Worm (Caenorhabditis elegans): ENCODE data around the gene nspb-1.

nspb-1 gene

DNA sequence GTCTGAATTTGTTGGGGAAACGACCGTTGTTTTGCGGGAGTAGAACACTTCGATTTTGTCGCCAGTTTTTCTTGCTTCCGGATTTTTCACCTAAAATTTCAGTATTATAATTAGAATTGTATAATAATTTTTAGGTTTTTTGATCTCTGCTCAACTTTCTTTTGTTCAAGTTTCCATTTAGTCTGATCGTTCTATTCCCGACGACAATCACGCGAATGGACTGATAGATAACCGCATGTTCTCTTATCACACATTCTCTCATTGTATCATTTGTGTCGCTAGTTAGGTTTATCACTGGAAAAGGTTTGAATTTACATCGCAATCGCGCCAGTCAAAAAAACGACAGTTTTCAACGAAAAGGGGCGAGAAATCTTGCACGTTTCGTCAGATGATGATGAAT, 36.0 kb downstream of the nspb-1 start:
- TF ChIP-seq sma-3 (GFP tag; optimal IDR thresholded peaks at IDR 0.05) (peak; percentile 26), blmp-1 (tag; optimal IDR thresholded peaks at IDR 0.05; ENCODE audit: insufficient read depth) (no peak), lsy-2 (tag; optimal IDR thresholded peaks at IDR 0.05) (peak in 1 of 2 experiments; percentile 17), crh-2 (tag; optimal IDR thresholded peaks at IDR 0.05) (peak; percentile 47), gmeb-1 (tag; optimal IDR thresholded peaks at IDR 0.05) (peak; percentile 23), ceh-82 (tag; optimal IDR thresholded peaks at IDR 0.05) (no peak), sma-9 (GFP tag; optimal IDR thresholded peaks at IDR 0.05) (peak; percentile 83), sma-9 (tag; optimal IDR thresholded peaks at IDR 0.05) (no peak), nhr-129 (tag; optimal IDR thresholded peaks at IDR 0.05) (peak; percentile 7), nhr-21 (tag; optimal IDR thresholded peaks at IDR 0.05) (peak; percentile 15), fos-1 (tag; optimal IDR thresholded peaks at IDR 0.05) (peak; percentile 97), Y55F3AM.14 (GFP tag; optimal IDR thresholded peaks at IDR 0.05) (no peak), sem-4 (tag; optimal IDR thresholded peaks at IDR 0.05) (no peak)

DNA sequence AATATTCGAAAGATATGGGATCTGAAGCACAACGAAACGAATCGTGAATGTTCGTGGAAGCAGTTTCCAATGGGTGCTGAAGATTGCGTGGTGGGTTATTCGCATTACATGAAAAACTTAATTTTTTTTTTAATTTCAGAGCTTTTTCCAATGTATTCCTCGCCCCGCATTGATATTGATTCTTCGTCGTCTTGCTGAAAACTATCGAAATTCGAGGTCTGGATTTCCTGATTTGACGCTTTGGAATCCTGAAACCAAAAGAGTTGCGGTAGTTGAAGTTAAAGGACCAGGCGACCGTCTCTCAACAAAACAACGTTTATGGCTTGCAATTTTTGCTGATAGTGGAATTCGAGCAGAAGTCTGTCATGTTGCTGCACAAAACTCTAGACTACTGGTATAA, 38.9 kb downstream of the nspb-1 start:
- TF ChIP-seq ama-1 (optimal IDR thresholded peaks at IDR 0.05): no peak
- no peak for TF ChIP-seq unc-62 (GFP tag; optimal IDR thresholded peaks at IDR 0.05)
- TF ChIP-seq lsy-2 (tag; optimal IDR thresholded peaks at IDR 0.05): no peak
- no peak for TF ChIP-seq egl-27 (tag; optimal IDR thresholded peaks at IDR 0.05)
- TF ChIP-seq lin-39 (tag; optimal IDR thresholded peaks at IDR 0.05): no peak
- no peak for TF ChIP-seq aly-2 (tag; optimal IDR thresholded peaks at IDR 0.05)
- no peak for TF ChIP-seq zag-1 (tag; optimal IDR thresholded peaks at IDR 0.05)
- TF ChIP-seq ztf-4 (tag; optimal IDR thresholded peaks at IDR 0.05): no peak
- no peak for TF ChIP-seq snpc-4 (tag; optimal IDR thresholded peaks at IDR 0.05)
- no peak for TF ChIP-seq lin-13 (GFP tag; optimal IDR thresholded peaks at IDR 0.05)
- no peak for TF ChIP-seq sem-4 (tag; optimal IDR thresholded peaks at IDR 0.05)
- TF ChIP-seq mab-5 (tag; optimal IDR thresholded peaks at IDR 0.05): no peak
- no peak for TF ChIP-seq dmd-4 (tag; optimal IDR thresholded peaks at IDR 0.05)
- no peak for TF ChIP-seq sma-9 (GFP tag; optimal IDR thresholded peaks at IDR 0.05)
- no peak for TF ChIP-seq sma-9 (tag; optimal IDR thresholded peaks at IDR 0.05)
- TF ChIP-seq nhr-25 (tag; optimal IDR thresholded peaks at IDR 0.05): no peak
- no peak for TF ChIP-seq C34F6.9 (tag; optimal IDR thresholded peaks at IDR 0.05)
- no peak for TF ChIP-seq nhr-237 (tag; optimal IDR thresholded peaks at IDR 0.05)
- TF ChIP-seq nhr-77 (tag; optimal IDR thresholded peaks at IDR 0.05): no peak

DNA sequence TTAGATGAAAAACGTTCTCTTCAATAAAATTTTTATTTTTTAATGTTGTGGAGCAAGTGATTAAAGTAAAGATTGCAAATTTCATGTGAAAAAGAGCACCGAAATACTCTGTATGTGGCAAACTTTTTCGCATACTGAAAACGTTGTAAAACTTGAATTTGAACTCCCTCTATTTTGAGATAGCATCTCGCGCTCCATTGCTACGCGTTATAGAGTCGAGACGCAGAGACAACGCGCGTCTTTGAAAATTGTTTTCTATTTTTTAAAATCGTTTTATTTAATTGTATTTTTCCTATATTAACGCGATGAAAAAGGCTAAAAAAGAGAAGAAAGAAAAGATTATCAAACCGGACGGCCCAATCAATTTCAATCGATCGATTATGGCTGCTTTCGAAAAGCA, 42.3 kb downstream of the nspb-1 start, which contains the start of gene fan-1:
fan-1 (plus strand) TSS at position 78 of the 400 bp plus-strand sequence.
- TF ChIP-seq elt-1 (tag; optimal IDR thresholded peaks at IDR 0.05) (no peak), dmd-4 (tag; optimal IDR thresholded peaks at IDR 0.05) (no peak), ceh-82 (tag; optimal IDR thresholded peaks at IDR 0.05) (no peak), zag-1 (tag; optimal IDR thresholded peaks at IDR 0.05) (no peak), nhr-23 (tag; optimal IDR thresholded peaks at IDR 0.05) (no peak), sma-9 (GFP tag; optimal IDR thresholded peaks at IDR 0.05) (peak; percentile 72), sma-9 (tag; optimal IDR thresholded peaks at IDR 0.05) (no peak), blmp-1 (tag; optimal IDR thresholded peaks at IDR 0.05; ENCODE audit: insufficient read depth) (no peak), sem-4 (tag; optimal IDR thresholded peaks at IDR 0.05) (peak; percentile 20), ztf-11 (tag; optimal IDR thresholded peaks at IDR 0.05) (no peak), alr-1 (tag; optimal IDR thresholded peaks at IDR 0.05) (no peak), R02D3.7 (tag; optimal IDR thresholded peaks at IDR 0.05) (no peak), crh-2 (tag; optimal IDR thresholded peaks at IDR 0.05) (peak; percentile 30), fos-1 (tag; optimal IDR thresholded peaks at IDR 0.05) (peak; percentile 23), nhr-21 (tag; optimal IDR thresholded peaks at IDR 0.05) (peak; percentile 23), elt-3 (tag; optimal IDR thresholded peaks at IDR 0.05) (no peak), Y55F3AM.14 (GFP tag; optimal IDR thresholded peaks at IDR 0.05) (no peak), nhr-10 (tag; optimal IDR thresholded peaks at IDR 0.05) (no peak), mab-5 (tag; optimal IDR thresholded peaks at IDR 0.05) (no peak), nhr-237 (tag; optimal IDR thresholded peaks at IDR 0.05) (no peak), nhr-6 (tag; optimal IDR thresholded peaks at IDR 0.05) (no peak), lin-39 (tag; optimal IDR thresholded peaks at IDR 0.05) (no peak), ceh-16 (tag; optimal IDR thresholded peaks at IDR 0.05) (no peak), C34F6.9 (tag; optimal IDR thresholded peaks at IDR 0.05) (peak; percentile 70), nhr-25 (tag; optimal IDR thresholded peaks at IDR 0.05) (peak; percentile 9), ZK546.5 (tag; optimal IDR thresholded peaks at IDR 0.05) (no peak), lsy-2 (tag; optimal IDR thresholded peaks at IDR 0.05) (peak; percentile 43 to 80), snpc-4 (tag; optimal IDR thresholded peaks at IDR 0.05) (peak; percentile 5), unc-39 (tag; optimal IDR thresholded peaks at IDR 0.05) (no peak), aly-2 (tag; optimal IDR thresholded peaks at IDR 0.05) (no peak), unc-55 (GFP tag; optimal IDR thresholded peaks at IDR 0.05) (peak; percentile 93), peb-1 (tag; optimal IDR thresholded peaks at IDR 0.05) (no peak), mdl-1 (tag; optimal IDR thresholded peaks at IDR 0.05) (no peak), sma-3 (GFP tag; optimal IDR thresholded peaks at IDR 0.05) (peak; percentile 39), ztf-1 (GFP tag; conservative IDR thresholded peaks at IDR 0.05) (no peak), ama-1 (optimal IDR thresholded peaks at IDR 0.05) (no peak), nhr-12 (tag; optimal IDR thresholded peaks at IDR 0.05) (no peak), nhr-77 (tag; optimal IDR thresholded peaks at IDR 0.05) (no peak), nhr-11 (tag; optimal IDR thresholded peaks at IDR 0.05) (no peak), gmeb-1 (tag; optimal IDR thresholded peaks at IDR 0.05) (peak; percentile 97), unc-62 (GFP tag; optimal IDR thresholded peaks at IDR 0.05) (no peak), lin-11 (tag; optimal IDR thresholded peaks at IDR 0.05) (no peak), lin-13 (GFP tag; optimal IDR thresholded peaks at IDR 0.05) (peak; percentile 69), egl-27 (tag; optimal IDR thresholded peaks at IDR 0.05) (no peak), ztf-4 (tag; optimal IDR thresholded peaks at IDR 0.05) (no peak), mbf-1 (tag; optimal IDR thresholded peaks at IDR 0.05) (no peak)

Measured in whole organism, L2 larva.